Fruit fly (Drosophila melanogaster) whole organism, embryonic: ENCODE results near the gene Root.

Experiments
- Abd-B ChIP-seq: fragments of 200-800 bp; sonication (Bioruptor generic); optimal IDR thresholded peaks from 2 replicates; lab custom pipeline; 2018; ENCODE audit warnings: missing biosample characterization, mild to moderate bottlenecking, missing genetic modification characterization, moderate library complexity
- Adf1 ChIP-seq: fragments of 200-800 bp; sonication (Bioruptor generic); IDR thresholded peaks from 2 replicates; pipeline ENCODE4 v1.3.6; 2022; ENCODE audit warnings: missing biosample characterization, missing genetic modification characterization
- Asciz ChIP-seq: fragments of 200-800 bp; sonication (Bioruptor generic); optimal IDR thresholded peaks from 2 replicates; lab custom pipeline; 2017; ENCODE audit warnings: missing biosample characterization, mild to moderate bottlenecking, missing genetic modification characterization, missing genetic modification reagents
- CG10209 ChIP-seq: fragments of 200-800 bp; sonication (Bioruptor generic); optimal IDR thresholded peaks from 3 replicates; lab custom pipeline; 2017; ENCODE audit warnings: missing biosample characterization, mild to moderate bottlenecking, missing genetic modification characterization, missing genetic modification reagents
- CG12659 ChIP-seq: fragments of 200-800 bp; sonication (Bioruptor generic); optimal IDR thresholded peaks from 3 replicates; lab custom pipeline; 2017; ENCODE audit warnings: mild to moderate bottlenecking, missing biosample characterization, missing genetic modification reagents, missing genetic modification characterization
- CG12769 ChIP-seq: fragments of 200-800 bp; sonication (Bioruptor generic); optimal IDR thresholded peaks from 2 replicates; lab custom pipeline; 2019; ENCODE audit warnings: missing biosample characterization, mild to moderate bottlenecking, missing genetic modification characterization, moderate library complexity
- CG14441 ChIP-seq: fragments of 200-800 bp; sonication (Bioruptor generic); IDR thresholded peaks from 2 replicates; pipeline ENCODE4 v1.3.6; 2022; ENCODE audit warnings: missing biosample characterization, missing genetic modification characterization
- CG16863 ChIP-seq: fragments of 200-800 bp; sonication (Bioruptor generic); optimal IDR thresholded peaks from 3 replicates; lab custom pipeline; 2016; ENCODE audit warnings: missing biosample characterization, missing genetic modification characterization
- CG1792 ChIP-seq: fragments of 200-800 bp; sonication (Bioruptor generic); optimal IDR thresholded peaks from 2 replicates; lab custom pipeline; 2016; ENCODE audit warnings: missing biosample characterization, missing genetic modification characterization
- CG2889 ChIP-seq: fragments of 200-800 bp; sonication (Bioruptor generic); IDR thresholded peaks from 3 replicates; pipeline ENCODE4 v1.3.6; 2022; ENCODE audit warnings: missing biosample characterization, missing genetic modification characterization
- CG31365 ChIP-seq: fragments of 200-800 bp; sonication (Bioruptor generic); optimal IDR thresholded peaks from 2 replicates; lab custom pipeline; 2018; ENCODE audit warnings: missing biosample characterization, mild to moderate bottlenecking, missing genetic modification characterization
- CG4282 ChIP-seq: fragments of 200-800 bp; sonication (Bioruptor generic); optimal IDR thresholded peaks from 2 replicates; lab custom pipeline; 2016; ENCODE audit warnings: missing biosample characterization, missing genetic modification characterization
- CG4404 ChIP-seq: fragments of 200-800 bp; sonication (Bioruptor generic); IDR thresholded peaks from 2 replicates; pipeline ENCODE4 v1.3.6; 2022; ENCODE audit warnings: missing biosample characterization, missing genetic modification characterization
- CG6654 ChIP-seq: fragments of 200-800 bp; sonication (Bioruptor generic); optimal IDR thresholded peaks from 2 replicates; lab custom pipeline; 2017; ENCODE audit warnings: missing biosample characterization, mild to moderate bottlenecking, missing genetic modification characterization
- CG8478 ChIP-seq: fragments of >200 bp; optimal IDR thresholded peaks from 2 replicates; lab custom pipeline; 2018
- CHES-1-like ChIP-seq: fragments of 200-800 bp; sonication (Bioruptor generic); optimal IDR thresholded peaks from 2 replicates; lab custom pipeline; 2016; ENCODE audit warnings: missing biosample characterization, missing genetic modification characterization
- Dek ChIP-seq: fragments of 200-800 bp; sonication (Bioruptor generic); optimal IDR thresholded peaks from 3 replicates; lab custom pipeline; 2019; ENCODE audit warnings: missing biosample characterization, mild to moderate bottlenecking, missing genetic modification characterization, moderate library complexity
- Dfd ChIP-seq, 2 experiments: fragments of >200 bp; optimal IDR thresholded peaks; 2 replicates each; lab custom pipeline; 2017; ENCODE audit warnings: missing biosample characterization in 2 of 2, missing genetic modification characterization in 2 of 2
- Dll ChIP-seq: fragments of 200-800 bp; sonication (Bioruptor generic); IDR thresholded peaks from 4 replicates; pipeline ENCODE4 v1.3.6; 2022; ENCODE audit warnings: missing biosample characterization, missing genetic modification characterization; ENCODE audit not compliant: partially characterized antibody
- Fer2 ChIP-seq: fragments of 200-800 bp; sonication (Bioruptor generic); optimal IDR thresholded peaks from 2 replicates; lab custom pipeline; 2018; ENCODE audit warnings: missing biosample characterization, mild to moderate bottlenecking, missing genetic modification characterization, moderate library complexity
- Hand ChIP-seq: fragments of 200-800 bp; sonication (Bioruptor generic); optimal IDR thresholded peaks from 2 replicates; lab custom pipeline; 2017; ENCODE audit warnings: mild to moderate bottlenecking, missing biosample characterization, missing genetic modification reagents, missing genetic modification characterization
- Hr51 ChIP-seq, 2 experiments: fragments of 200-800 bp; sonication (Bioruptor generic); optimal IDR thresholded peaks; 2 replicates in 1 of 2; 3 replicates in 1 of 2; lab custom pipeline; 2016 to 2018; ENCODE audit warnings: missing biosample characterization in 2 of 2, missing genetic modification characterization in 2 of 2, mild to moderate bottlenecking in 1 of 2, moderate library complexity in 1 of 2
- Lhr ChIP-seq: fragments of 200-800 bp; sonication (Bioruptor generic); optimal IDR thresholded peaks from 3 replicates; lab custom pipeline; 2017; ENCODE audit warnings: mild to moderate bottlenecking, missing biosample characterization, missing genetic modification reagents, missing genetic modification characterization
- Meics ChIP-seq: fragments of 200-800 bp; sonication (Bioruptor generic); optimal IDR thresholded peaks from 2 replicates; lab custom pipeline; 2017; ENCODE audit warnings: missing biosample characterization, mild to moderate bottlenecking, missing genetic modification characterization
- NC2β ChIP-seq: fragments of 200-800 bp; sonication (Bioruptor generic); optimal IDR thresholded peaks from 2 replicates; lab custom pipeline; 2016; ENCODE audit warnings: missing biosample characterization, missing genetic modification characterization
- Pdp1 ChIP-seq, 2 experiments: fragments of 200-800 bp; sonication (Bioruptor generic); optimal IDR thresholded peaks; 3 replicates each; lab custom pipeline; 2016; ENCODE audit warnings: missing biosample characterization in 2 of 2, missing genetic modification characterization in 2 of 2, mild to moderate bottlenecking in 1 of 2, moderate library complexity in 1 of 2
- Six4 ChIP-seq: fragments of 200-800 bp; sonication (Bioruptor generic); optimal IDR thresholded peaks from 2 replicates; lab custom pipeline; 2016; ENCODE audit warnings: missing biosample characterization, missing genetic modification characterization
- Sry-δ ChIP-seq: fragments of 200-800 bp; sonication (Bioruptor generic); optimal IDR thresholded peaks from 2 replicates; lab custom pipeline; 2016; ENCODE audit warnings: missing biosample characterization, missing genetic modification characterization
- Stat92E ChIP-seq, 3 experiments: fragments of >200 bp in 2 of 3; fragments of 200-800 bp in 1 of 3; sonication (Bioruptor generic) in 1 of 3; optimal IDR thresholded peaks; 2 replicates each; lab custom pipeline; 2017 to 2019; ENCODE audit warnings: missing biosample characterization in 3 of 3, missing genetic modification characterization in 3 of 3, mild to moderate bottlenecking in 1 of 3, moderate library complexity in 1 of 3
- TFAM ChIP-seq: fragments of 200-800 bp; sonication (Bioruptor generic); optimal IDR thresholded peaks from 2 replicates; lab custom pipeline; 2017; ENCODE audit warnings: missing biosample characterization, missing genetic modification characterization, inconsistent platforms
- Usf ChIP-seq: fragments of 200-800 bp; sonication (Bioruptor generic); optimal IDR thresholded peaks from 2 replicates; lab custom pipeline; 2017; ENCODE audit warnings: missing genotype, missing biosample characterization, missing genetic modification characterization
- cato ChIP-seq: fragments of 200-800 bp; sonication (Bioruptor generic); optimal IDR thresholded peaks from 2 replicates; lab custom pipeline; 2016; ENCODE audit warnings: missing biosample characterization, missing genetic modification characterization, borderline replicate concordance
- ftz-f1 ChIP-seq: fragments of 200-800 bp; sonication (Bioruptor generic); optimal IDR thresholded peaks from 2 replicates; lab custom pipeline; 2016; ENCODE audit warnings: missing biosample characterization, missing genetic modification characterization
- gce ChIP-seq: fragments of 200-800 bp; sonication (Bioruptor generic); IDR thresholded peaks from 3 replicates; pipeline ENCODE4 v1.3.6; 2022; ENCODE audit warnings: missing biosample characterization, missing genetic modification characterization
- hth ChIP-seq: fragments of >200 bp; optimal IDR thresholded peaks from 2 replicates; lab custom pipeline; 2017; ENCODE audit warnings: inconsistent platforms
- kah ChIP-seq: fragments of 200-800 bp; sonication (Bioruptor generic); optimal IDR thresholded peaks from 2 replicates; lab custom pipeline; 2018; ENCODE audit warnings: missing biosample characterization, mild to moderate bottlenecking, missing genetic modification characterization
- kay ChIP-seq: fragments of 200-800 bp; sonication (Bioruptor generic); optimal IDR thresholded peaks from 2 replicates; lab custom pipeline; 2016; ENCODE audit warnings: missing biosample characterization, missing genetic modification characterization
- kni ChIP-seq: fragments of 200-800 bp; sonication (Bioruptor generic); optimal IDR thresholded peaks from 3 replicates; lab custom pipeline; 2017; ENCODE audit warnings: mild to moderate bottlenecking, missing biosample characterization, missing genetic modification reagents, missing genetic modification characterization
- knrl ChIP-seq: fragments of 200-800 bp; sonication (Bioruptor generic); IDR thresholded peaks from 3 replicates; pipeline ENCODE4 v1.3.6; 2022; ENCODE audit warnings: missing biosample characterization, missing genetic modification characterization; ENCODE audit not compliant: partially characterized antibody
- lola ChIP-seq, 3 experiments: fragments of >200 bp in 2 of 3; fragments of 200-800 bp in 1 of 3; sonication (Bioruptor generic) in 1 of 3; optimal IDR thresholded peaks; 2 replicates each; lab custom pipeline; 2017 to 2019; ENCODE audit warnings: missing biosample characterization in 3 of 3, missing genetic modification characterization in 3 of 3, mild to moderate bottlenecking in 1 of 3, moderate library complexity in 1 of 3
- odd ChIP-seq: fragments of 200-800 bp; sonication (Bioruptor generic); optimal IDR thresholded peaks from 2 replicates; lab custom pipeline; 2017; ENCODE audit warnings: missing biosample characterization, mild to moderate bottlenecking, missing genetic modification characterization
- phol ChIP-seq: fragments of 200-800 bp; sonication (Bioruptor generic); optimal IDR thresholded peaks from 3 replicates; lab custom pipeline; 2018; ENCODE audit warnings: missing biosample characterization, mild to moderate bottlenecking, missing genetic modification characterization, moderate library complexity
- pita ChIP-seq: fragments of 200-800 bp; sonication (Bioruptor generic); optimal IDR thresholded peaks from 2 replicates; lab custom pipeline; 2017; ENCODE audit warnings: missing biosample characterization, mild to moderate bottlenecking, missing genetic modification characterization
- psq ChIP-seq: fragments of 200-800 bp; sonication (Bioruptor generic); optimal IDR thresholded peaks from 2 replicates; lab custom pipeline; 2017; ENCODE audit warnings: missing biosample characterization, missing genetic modification characterization
- row ChIP-seq: fragments of 200-800 bp; sonication (Bioruptor generic); IDR thresholded peaks from 3 replicates; pipeline ENCODE4 v1.3.6; 2022; ENCODE audit warnings: missing biosample characterization, missing genetic modification characterization
- scrt ChIP-seq: fragments of 200-800 bp; sonication (Bioruptor generic); optimal IDR thresholded peaks from 2 replicates; lab custom pipeline; 2018; ENCODE audit warnings: missing biosample characterization, mild to moderate bottlenecking, missing genetic modification characterization, moderate library complexity
- vfl ChIP-seq: fragments of 200-800 bp; sonication (Bioruptor generic); optimal IDR thresholded peaks from 2 replicates; lab custom pipeline; 2016; ENCODE audit warnings: missing biosample characterization, missing genetic modification characterization
- zen2 ChIP-seq: fragments of 200-800 bp; sonication (Bioruptor generic); IDR thresholded peaks from 3 replicates; pipeline ENCODE4 v1.3.6; 2022; ENCODE audit warnings: missing biosample characterization, missing genetic modification characterization; ENCODE audit not compliant: partially characterized antibody

The Root gene

dm6 chr3R:24151924-24152809 lies 39.1 kb downstream of the Root start, which contains the start of the genes p38a and CG6178 (continued):
- TF ChIP-seq Hand (peak; percentile 95), CG12659 (GFP tag; lab: Kevin White, UChicago) (peak; percentile 99), odd (peak; percentile 96), CHES-1-like (GFP tag; lab: Kevin White, UChicago) (peak; percentile 15), phol (tag; lab: Kevin White, UChicago) (peak; percentile 98), Asciz (GFP tag; lab: Kevin White, UChicago) (peak; percentile 97), CG2889 (peak; percentile 94), kah (GFP tag; lab: Kevin White, UChicago) (peak; percentile 92), psq (GFP tag; lab: Kevin White, UChicago) (peak; percentile 90), Fer2 (tag; lab: Kevin White, UChicago) (peak; percentile 97), TFAM (GFP tag; lab: Kevin White, UChicago) (no peak), zen2 (GFP tag; lab: Robert Waterston, UW) (no peak), CG8478 (no peak), Meics (GFP tag; lab: Kevin White, UChicago) (peak; percentile 98), Dll (GFP tag; lab: Robert Waterston, UW) (no peak), scrt (GFP tag; lab: Kevin White, UChicago) (peak; percentile 94), CG16863 (GFP tag; lab: Kevin White, UChicago) (peak; percentile 28), Dek (tag; lab: Kevin White, UChicago) (peak; percentile 98), Lhr (GFP tag; lab: Kevin White, UChicago) (peak; percentile 46), kni (no peak), CG14441 (GFP tag; lab: Robert Waterston, UW) (peak; percentile 97), CG12769 (tag; lab: Kevin White, UChicago) (peak; percentile 16), CG4404 (GFP tag; lab: Robert Waterston, UW) (peak; percentile 88), CG10209 (GFP tag; lab: Kevin White, UChicago) (peak; percentile 98), row (peak; percentile 97), Hr51 (GFP tag; optimal IDR thresholded peaks at IDR 0.05; lab: Kevin White, UChicago) (peak; percentile 52 to 99), NC2β (GFP tag; lab: Kevin White, UChicago) (no peak), cato (GFP tag; lab: Kevin White, UChicago) (peak; percentile 84), Adf1 (peak; percentile 81), knrl (GFP tag; lab: Robert Waterston, UW) (no peak), hth (lab: Kevin White, UChicago) (no peak), pita (no peak), CG6654 (GFP tag; lab: Kevin White, UChicago) (peak; percentile 90), Six4 (GFP tag; lab: Kevin White, UChicago) (peak; percentile 84), Abd-B (GFP tag; lab: Kevin White, UChicago) (peak; percentile 99), Pdp1 (GFP tag; optimal IDR thresholded peaks at IDR 0.05; lab: Kevin White, UChicago) (peak; percentile 43 to 53), gce (GFP tag; lab: Robert Waterston, UW) (peak; percentile 90), Sry-δ (GFP tag; lab: Kevin White, UChicago) (peak; percentile 46), CG1792 (GFP tag; lab: Kevin White, UChicago) (no peak), Stat92E (GFP tag; optimal IDR thresholded peaks at IDR 0.05; lab: Kevin White, UChicago) (peak in 1 of 3 experiments; percentile 76), Usf (GFP tag; lab: Kevin White, UChicago) (peak; percentile 97), lola (GFP tag; optimal IDR thresholded peaks at IDR 0.05; lab: Kevin White, UChicago) (peak in 1 of 3 experiments; percentile 94), Dfd (GFP tag; optimal IDR thresholded peaks at IDR 0.05; lab: Kevin White, UChicago) (no peak), CG31365 (peak; percentile 9), vfl (GFP tag; lab: Kevin White, UChicago) (peak; percentile 62), CG4282 (GFP tag; lab: Kevin White, UChicago) (no peak), ftz-f1 (GFP tag; lab: Kevin White, UChicago) (no peak), kay (peak; percentile 92)
